Fruit fly (Drosophila melanogaster) whole organism, wandering third instar larva: Measurements from ENCODE around the gene DopEcR.

Experiments used
- CG9705 ChIP-seq: fragments of 200-800 bp; sonication (Bioruptor generic); optimal IDR thresholded peaks from 2 replicates; lab custom pipeline; 2018; ENCODE audit warnings: missing biosample characterization, mild to moderate bottlenecking, missing genetic modification characterization
- GATAd ChIP-seq: sonication (Bioruptor generic); optimal IDR thresholded peaks from 2 replicates; lab custom pipeline; 2016; ENCODE audit warnings: missing biosample characterization, missing genetic modification characterization
- Hr78 ChIP-seq: fragments of >200 bp; optimal IDR thresholded peaks from 2 replicates; lab custom pipeline; 2017; ENCODE audit warnings: missing biosample characterization, missing genetic modification characterization
- N ChIP-seq: fragments of >200 bp; optimal IDR thresholded peaks from 2 replicates; lab custom pipeline; 2018; ENCODE audit warnings: missing biosample characterization, missing external identifiers, missing genetic modification characterization
- Sp1 ChIP-seq: fragments of 200-800 bp; sonication (Bioruptor generic); optimal IDR thresholded peaks from 3 replicates; lab custom pipeline; 2019; ENCODE audit warnings: missing biosample characterization, mild to moderate bottlenecking, missing genetic modification characterization, moderate library complexity
- ey ChIP-seq: fragments of 200-800 bp; sonication (Bioruptor generic); optimal IDR thresholded peaks from 2 replicates; lab custom pipeline; 2016; ENCODE audit warnings: missing biosample characterization, missing genetic modification characterization
- fru ChIP-seq: fragments of 200-800 bp; sonication (Bioruptor generic); optimal IDR thresholded peaks from 3 replicates; lab custom pipeline; 2016; ENCODE audit warnings: missing biosample characterization, mild to moderate bottlenecking, missing genetic modification characterization
- woc ChIP-seq: sonication (Bioruptor generic); optimal IDR thresholded peaks from 2 replicates; lab custom pipeline; 2016; ENCODE audit warnings: missing biosample characterization, mild to moderate bottlenecking, missing genetic modification characterization

- TF ChIP-seq GATAd (GFP tag; lab: Kevin White, UChicago) (no peak), Hr78 (GFP tag; lab: Kevin White, UChicago) (no peak), ey (GFP tag; lab: Kevin White, UChicago) (no peak), Sp1 (no peak), fru (GFP tag; lab: Kevin White, UChicago) (no peak), N (GFP tag; lab: Kevin White, UChicago) (no peak), woc (GFP tag; lab: Kevin White, UChicago) (no peak), CG9705 (GFP tag; lab: Kevin White, UChicago) (no peak)
These were observed 21.1 kb upstream of the DopEcR start for dm6 chr3L:4401241-4401640.
